Worm (Caenorhabditis elegans) whole organism, dauer: Measurements from ENCODE around the gene C38C6.3.

Experiments used
- unc-62 ChIP-seq: sonication (generic microtip); optimal IDR thresholded peaks from 2 replicates; lab custom pipeline; 2017; ENCODE audit warnings: missing biosample characterization, missing genetic modification reagents, missing genetic modification characterization

C38C6.3 gene

DNA sequence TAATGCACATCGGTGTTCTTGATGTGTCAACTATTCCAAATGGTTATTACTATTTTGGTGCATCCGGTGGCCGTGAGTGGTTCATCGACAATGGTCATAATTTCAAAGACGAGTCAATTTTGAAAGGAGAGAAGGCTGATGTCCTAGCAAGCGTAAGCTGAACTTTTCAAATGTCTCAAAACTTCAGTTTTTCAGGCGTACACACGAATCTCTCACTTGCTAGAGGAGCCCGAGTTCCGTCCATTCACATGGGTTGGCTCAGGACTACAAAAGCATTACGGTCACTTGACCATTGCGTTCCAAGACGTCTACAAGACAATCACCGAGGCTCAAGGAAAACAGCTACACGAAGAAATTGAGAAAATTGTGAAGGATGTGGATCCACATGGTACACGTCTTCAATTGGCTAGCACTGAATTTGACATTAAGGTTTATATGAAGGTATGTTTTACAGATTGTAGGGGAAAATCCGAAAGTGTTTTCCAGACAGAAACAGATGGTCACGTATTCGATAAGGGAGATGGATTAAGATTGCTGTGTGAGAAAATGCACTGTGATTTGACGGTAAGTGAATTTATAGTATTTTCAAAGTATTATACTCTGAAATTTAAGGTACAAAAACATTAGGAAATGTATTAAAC, 23.5 kb upstream of the C38C6.3 start:
- TF ChIP-seq unc-62 (GFP tag; lab: Kevin White, UChicago): no peak

DNA sequence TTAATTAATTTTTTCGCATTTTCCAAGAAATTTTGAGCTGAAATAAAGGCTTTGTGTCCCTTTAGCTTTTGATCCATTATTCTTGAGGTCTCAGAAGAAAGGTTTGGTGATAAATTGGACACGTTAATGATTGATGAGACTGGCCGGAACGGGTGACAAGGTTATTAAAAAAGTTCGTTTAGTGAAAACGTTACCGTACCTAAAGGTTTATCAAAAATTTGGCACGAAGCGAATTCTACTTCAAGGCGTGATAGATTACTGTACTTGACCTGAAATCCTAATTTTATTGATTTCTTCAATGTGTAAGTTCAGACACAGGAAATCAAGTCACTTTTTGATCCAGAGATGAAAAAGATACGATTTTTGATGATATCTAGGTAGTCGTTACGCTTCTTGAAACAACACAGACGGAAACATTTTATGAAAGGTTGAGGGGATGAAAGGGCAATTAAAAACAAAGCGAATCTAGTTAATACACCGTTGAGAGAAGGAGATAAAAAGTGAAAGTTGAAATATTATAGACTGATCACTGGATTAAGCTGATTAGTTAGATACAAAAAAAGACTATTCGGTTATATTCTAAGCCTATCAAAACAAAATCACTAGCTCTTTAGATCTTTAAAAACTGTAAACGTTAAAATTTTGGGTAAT, 22.3 kb upstream of the C38C6.3 start:
- no peak for TF ChIP-seq unc-62 (GFP tag; lab: Kevin White, UChicago)

DNA sequence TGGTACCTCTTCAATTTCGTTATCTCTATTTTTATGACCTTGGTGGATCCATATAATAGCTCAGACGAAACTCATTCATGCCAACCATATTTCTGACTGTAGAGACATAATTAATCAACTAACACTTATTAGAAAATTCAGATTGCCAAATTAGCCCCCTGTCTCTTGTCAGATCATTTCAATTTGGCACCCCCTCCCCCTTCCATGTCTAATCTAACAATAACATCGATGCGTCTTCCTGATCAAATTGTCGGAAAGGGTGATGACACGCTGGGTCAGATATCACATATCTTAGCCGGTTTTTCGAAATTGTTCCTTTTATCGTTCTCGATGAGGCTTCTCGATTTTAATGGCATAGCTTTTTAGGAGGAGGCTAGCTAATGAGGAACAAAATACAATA, 21.6 kb upstream of the C38C6.3 start:
- no peak for TF ChIP-seq unc-62 (GFP tag; lab: Kevin White, UChicago)

DNA sequence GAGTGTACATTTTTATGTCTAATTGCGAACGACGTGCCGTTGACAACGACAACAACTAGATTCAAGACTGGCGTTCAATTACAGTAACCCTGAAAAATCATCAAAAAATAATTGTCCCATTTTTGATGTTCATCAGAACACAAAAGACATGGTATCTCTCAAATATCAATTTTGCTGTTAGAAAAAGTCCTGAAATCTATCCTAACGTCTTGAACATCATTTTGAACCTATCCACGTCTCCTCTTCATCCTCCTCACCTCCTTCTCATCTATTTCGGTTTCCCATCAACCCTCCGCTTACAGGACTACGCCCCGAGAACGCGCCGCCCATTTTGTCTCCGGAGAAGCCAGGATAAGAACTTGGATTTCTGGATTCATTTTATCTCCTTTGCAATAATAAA, 17.2 kb upstream of the C38C6.3 start, which contains the start of gene mltn-9:
mltn-9 (plus strand) TSS at position 301 of the 400 bp plus-strand sequence.
- no peak for TF ChIP-seq unc-62 (GFP tag; lab: Kevin White, UChicago)

DNA sequence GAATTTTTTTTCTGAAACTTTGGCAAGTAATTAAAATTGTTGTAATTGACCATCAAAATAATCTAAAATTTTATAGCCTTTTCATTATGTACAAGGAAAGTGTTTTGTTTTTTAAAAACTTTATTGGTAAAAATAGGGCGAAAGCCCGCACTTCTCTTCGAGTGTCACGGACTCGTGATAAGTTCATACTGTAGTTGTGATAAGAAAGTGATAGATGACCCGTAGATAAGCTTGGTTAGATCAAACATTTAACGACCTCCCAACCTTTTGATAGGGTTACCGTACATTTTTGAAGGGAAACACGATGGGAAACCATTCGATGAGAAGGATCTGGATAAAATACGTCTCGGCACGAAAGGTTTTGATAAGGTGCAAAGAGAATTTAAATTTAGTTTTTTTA, 16.5 kb upstream of the C38C6.3 start:
- no peak for TF ChIP-seq unc-62 (GFP tag; lab: Kevin White, UChicago)

DNA sequence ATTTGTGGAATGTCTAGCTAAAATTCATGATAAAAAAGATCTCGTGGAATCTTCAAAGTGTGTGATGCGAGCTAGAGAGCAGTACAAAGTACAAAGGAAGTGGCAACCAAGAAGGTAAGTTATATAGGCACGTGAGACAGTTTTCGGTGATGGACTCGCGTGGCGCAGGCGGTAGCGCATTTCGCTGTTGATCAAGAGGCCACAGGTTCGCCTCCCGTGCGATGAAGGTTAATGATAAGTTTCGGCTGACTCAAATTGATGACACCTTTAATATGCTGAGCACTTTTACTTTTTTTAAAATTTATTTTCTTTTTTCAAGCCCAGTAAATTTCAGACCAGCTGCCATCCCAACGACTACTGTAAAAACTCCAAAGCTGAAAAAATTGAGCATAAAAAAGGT, 16.0 kb upstream of the C38C6.3 start:
- no peak for TF ChIP-seq unc-62 (GFP tag; lab: Kevin White, UChicago)

DNA sequence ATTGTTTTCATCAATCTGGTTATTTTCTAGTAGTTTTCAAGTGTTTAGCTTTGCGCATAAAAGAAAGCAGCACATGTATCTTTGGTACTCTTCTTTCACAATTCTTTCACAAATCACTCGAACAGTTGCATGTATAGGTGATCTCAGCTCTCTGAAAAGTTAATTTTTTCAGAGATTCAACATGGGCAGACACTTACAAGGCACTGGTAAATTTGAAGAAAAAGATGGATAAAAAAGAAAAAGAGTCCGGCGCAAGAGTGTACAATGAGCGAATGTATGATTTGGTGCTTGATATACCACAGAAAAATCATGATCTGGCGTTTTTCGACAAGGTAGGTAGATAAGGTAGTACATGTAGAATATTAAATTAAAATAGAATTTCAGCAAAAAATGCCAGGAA, 14.8 kb upstream of the C38C6.3 start:
- no peak for TF ChIP-seq unc-62 (GFP tag; lab: Kevin White, UChicago)

DNA sequence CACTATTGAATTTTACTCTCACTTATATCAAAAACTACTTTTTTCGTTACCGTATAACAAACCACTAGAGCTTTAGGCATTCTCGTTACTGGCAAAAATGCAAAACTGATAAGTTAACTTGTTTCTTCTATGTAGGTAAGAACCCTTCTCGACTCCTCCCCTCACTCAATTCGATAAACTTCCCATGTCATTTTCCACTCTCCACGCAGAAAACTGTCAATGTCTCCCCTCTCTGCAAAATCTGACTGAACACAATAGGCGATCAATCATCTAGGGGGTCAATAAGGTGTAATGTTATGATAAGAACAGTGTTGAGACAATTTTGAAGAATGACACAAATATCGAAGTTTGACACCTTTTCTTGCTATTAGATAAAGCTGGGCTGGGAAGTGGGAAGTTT, 14.2 kb upstream of the C38C6.3 start:
- TF ChIP-seq unc-62 (GFP tag; lab: Kevin White, UChicago): no peak

DNA sequence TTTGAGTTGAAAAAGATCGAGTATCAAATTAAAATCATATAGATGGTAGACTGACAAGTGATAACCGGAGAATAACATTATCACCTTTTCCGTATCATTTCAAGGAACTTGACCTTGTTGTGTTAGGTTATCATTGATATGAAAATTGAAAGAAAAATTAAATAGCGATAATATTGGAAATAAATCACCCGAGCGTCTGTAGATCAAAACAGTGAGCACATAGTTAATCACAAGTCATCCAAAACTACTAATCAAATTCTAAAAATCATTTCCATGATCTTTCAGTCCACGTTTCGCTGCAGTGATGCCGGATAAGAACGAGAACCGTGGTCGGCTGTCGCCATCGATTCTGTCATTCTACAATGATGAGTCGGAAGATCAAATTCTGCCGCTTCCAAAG, 13.1 kb upstream of the C38C6.3 start:
- no peak for TF ChIP-seq unc-62 (GFP tag; lab: Kevin White, UChicago)

DNA sequence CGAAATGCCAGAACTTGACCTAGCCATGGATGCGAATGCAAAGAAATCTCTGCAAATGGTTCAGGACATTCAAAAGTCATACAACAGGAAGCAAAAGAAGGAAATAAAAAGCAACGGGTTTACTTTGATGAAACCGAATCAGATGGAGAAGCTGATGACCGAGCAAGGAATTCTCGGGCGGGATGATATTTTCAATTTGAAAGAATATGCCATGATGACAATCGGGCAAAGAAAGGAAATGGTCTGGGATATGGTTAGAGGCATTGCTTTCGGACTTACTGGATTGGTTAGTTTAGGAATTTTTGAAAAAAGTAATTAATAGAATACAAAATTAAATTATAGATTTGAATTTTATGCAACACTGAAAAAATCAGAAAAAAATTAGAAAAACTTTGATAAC, 12.2 kb upstream of the C38C6.3 start:
- TF ChIP-seq unc-62 (GFP tag; lab: Kevin White, UChicago): no peak

DNA sequence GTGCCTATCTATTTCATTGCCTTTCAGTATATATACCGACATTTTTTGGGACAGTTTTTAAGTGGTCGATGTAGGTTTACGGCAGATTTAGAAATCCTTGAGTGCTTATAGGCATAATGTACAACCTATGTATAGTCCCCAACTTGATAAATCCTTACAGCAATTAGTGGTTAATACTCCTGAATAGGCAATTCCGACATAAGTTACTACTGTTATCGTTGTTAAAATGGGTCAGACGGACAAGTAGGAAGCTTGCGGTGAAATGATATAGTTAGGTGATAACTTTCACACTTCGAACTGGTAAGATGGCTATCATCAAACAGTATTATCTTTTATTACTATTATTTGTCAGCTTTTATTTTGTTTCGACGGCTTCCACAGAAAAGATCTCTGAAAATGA, 10.2 kb upstream of the C38C6.3 start, which contains the start of gene mltn-10:
mltn-10 (plus strand) TSS at position 301 of the 400 bp plus-strand sequence.
- TF ChIP-seq unc-62 (GFP tag; lab: Kevin White, UChicago): no peak

DNA sequence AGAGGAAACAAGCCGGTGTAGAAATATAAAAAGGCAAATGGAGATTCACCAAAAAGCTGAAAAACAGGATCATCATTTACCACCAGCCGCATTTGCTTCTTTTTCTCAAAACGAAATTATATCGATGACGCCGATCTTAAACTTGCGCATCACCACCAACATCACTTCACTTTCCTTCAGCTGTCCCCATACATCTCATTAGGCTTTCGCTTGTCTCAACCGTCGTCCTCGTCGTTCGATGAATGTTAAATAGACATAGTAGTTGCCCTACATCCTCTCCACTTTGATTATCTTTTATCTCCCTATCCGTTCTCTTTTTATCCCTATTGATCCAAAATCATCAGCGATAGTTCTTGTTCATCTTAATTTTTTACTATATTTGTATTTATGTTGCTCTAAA, 6.0 kb upstream of the C38C6.3 start:
- TF ChIP-seq unc-62 (GFP tag; lab: Kevin White, UChicago): no peak

DNA sequence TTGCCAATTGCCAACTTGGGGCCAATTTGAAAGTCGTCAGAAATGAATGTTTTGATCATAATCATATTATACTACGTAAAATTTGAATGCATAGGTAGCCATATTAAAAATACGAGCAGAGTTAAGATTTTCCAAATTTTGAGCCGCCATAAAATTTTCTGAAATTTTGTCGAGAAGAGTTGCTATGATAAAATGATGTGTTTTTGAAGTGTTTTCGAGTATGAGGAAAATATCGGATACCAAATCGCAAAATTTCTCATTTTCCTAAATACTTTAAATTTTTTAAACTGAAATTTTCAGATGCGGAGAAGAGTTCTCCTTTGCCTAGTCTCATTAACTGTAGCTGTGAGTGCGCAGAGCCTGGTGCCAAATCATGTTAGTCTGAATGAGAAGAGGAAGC, 5.6 kb upstream of the C38C6.3 start, which contains the start of gene tag-297:
tag-297 (plus strand) TSS at position 301 of the 400 bp plus-strand sequence.
- TF ChIP-seq unc-62 (GFP tag; lab: Kevin White, UChicago): no peak

DNA sequence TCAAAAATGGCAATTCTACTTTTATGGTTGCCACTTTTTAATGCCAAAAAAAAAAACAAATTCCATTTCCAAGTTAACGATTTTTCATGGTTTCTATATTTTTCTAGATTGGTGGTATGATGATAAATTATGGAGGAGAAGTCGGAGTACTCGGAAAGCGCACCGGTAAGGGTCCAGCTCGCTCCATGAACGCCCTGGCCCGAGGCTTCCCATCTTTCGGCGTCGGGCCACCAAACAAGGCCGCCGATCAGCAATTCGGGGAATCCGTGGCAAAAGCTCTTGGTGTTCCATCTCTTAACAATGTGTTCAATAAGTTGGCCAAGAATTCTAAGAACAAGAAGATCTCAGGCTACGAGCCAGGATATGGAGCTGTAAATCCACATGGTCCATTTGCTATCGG, 1.1 kb downstream of the C38C6.3 start:
- TF ChIP-seq unc-62 (GFP tag; lab: Kevin White, UChicago): no peak

DNA sequence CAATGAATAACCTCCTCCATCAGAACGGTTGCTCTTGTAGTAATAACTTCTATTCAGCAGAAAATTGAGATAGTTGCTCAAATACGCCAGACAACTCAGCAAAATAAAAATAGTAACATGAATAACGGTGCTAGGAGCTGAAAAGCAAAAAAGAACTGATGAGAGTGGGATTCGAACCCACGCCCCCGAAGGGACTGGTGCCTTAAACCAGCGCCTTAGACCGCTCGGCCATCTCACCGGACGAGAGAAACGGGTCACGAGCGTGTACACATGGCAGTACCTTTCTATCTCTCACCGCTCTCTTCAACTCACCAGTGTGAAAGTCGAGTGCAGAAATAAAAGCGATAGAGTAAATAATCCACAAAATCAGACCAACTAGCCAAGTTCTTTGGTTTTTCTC, 2.3 kb downstream of the C38C6.3 start:
- TF ChIP-seq unc-62 (GFP tag; lab: Kevin White, UChicago): no peak

DNA sequence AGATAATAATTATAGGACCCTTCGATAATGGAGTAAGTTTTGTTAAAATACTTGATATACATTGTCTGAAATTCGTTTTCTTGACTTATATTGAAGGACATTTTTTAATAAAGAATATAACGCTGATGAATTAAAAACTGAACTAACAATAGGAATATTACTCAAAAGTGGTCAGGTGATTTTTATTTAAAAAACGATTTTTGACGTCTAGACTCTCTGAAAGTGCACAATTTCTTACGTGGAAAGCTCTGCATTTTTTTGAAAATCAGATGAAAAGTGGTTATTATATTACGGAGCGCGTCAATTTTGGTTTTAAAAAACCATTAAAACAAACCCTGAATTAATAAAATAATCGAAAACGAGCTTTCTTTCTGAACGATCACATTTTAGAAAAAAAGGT, 3.8 kb downstream of the C38C6.3 start, which contains the start of gene sre-13:
sre-13 (minus strand) TSS at position 101 of the 400 bp plus-strand sequence.
- no peak for TF ChIP-seq unc-62 (GFP tag; lab: Kevin White, UChicago)

DNA sequence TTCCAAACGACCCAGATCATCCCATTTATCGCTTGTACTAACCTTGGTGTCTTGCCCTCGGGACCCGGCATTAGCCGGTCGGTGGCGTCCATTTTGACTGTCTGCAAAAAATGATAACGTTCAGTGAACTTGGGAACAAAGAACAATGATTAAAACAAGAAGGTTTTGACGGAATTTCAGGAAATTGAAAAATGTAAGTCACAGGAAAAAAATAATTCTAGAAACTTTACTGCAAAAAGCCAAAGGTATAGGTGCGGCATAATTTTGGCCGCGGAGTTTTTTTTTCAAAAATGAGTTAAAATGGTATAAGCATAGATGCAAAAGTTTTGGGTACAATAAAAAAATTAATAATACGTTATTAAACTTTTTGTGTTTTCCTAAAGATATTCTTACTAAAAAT, 11.1 kb downstream of the C38C6.3 start, which contains the start of gene atgp-2:
atgp-2 (minus strand) TSS at position 101 of the 400 bp plus-strand sequence.
- no peak for TF ChIP-seq unc-62 (GFP tag; lab: Kevin White, UChicago)
